Worm (Caenorhabditis elegans) whole organism, L2 larva: Measurements from ENCODE around the gene ccdc-149.

ENCODE experiments used
- C34F6.9 ChIP-seq: fragments of 150-350 bp; optimal IDR thresholded peaks from 2 replicates; lab custom pipeline; 2014; ENCODE audit warnings: missing biosample characterization, missing genetic modification characterization
- F13H6.1 ChIP-seq: sonication (generic microtip); optimal IDR thresholded peaks from 2 replicates; lab custom pipeline; 2016; ENCODE audit warnings: missing genetic modification characterization, missing compliant biosample characterization
- Y55F3AM.14 ChIP-seq: fragments of 200-800 bp; sonication (Bioruptor generic); optimal IDR thresholded peaks from 2 replicates; lab custom pipeline; 2018; ENCODE audit warnings: mild to moderate bottlenecking, missing genetic modification characterization, missing compliant biosample characterization
- aly-2 ChIP-seq: fragments of 150-350 bp; optimal IDR thresholded peaks from 2 replicates; lab custom pipeline; 2014; ENCODE audit warnings: missing biosample characterization, missing genetic modification characterization
- blmp-1 ChIP-seq: sonication (generic microtip); optimal IDR thresholded peaks from 2 replicates; lab custom pipeline; 2017; ENCODE audit warnings: missing genetic modification characterization, mild to moderate bottlenecking, missing compliant biosample characterization, antibody characterized with exemption, moderate library complexity; ENCODE audit not compliant: insufficient read depth
- ceh-16 ChIP-seq: fragments of 150-350 bp; optimal IDR thresholded peaks from 2 replicates; lab custom pipeline; 2014; ENCODE audit warnings: missing biosample characterization, missing genetic modification characterization
- crh-2 ChIP-seq: sonication (generic microtip); optimal IDR thresholded peaks from 2 replicates; lab custom pipeline; 2017; ENCODE audit warnings: missing biosample characterization, missing genetic modification characterization
- dmd-4 ChIP-seq: sonication (generic microtip); optimal IDR thresholded peaks from 2 replicates; lab custom pipeline; 2017; ENCODE audit warnings: missing biosample characterization, missing genetic modification characterization
- egl-27 ChIP-seq: sonication (generic microtip); optimal IDR thresholded peaks from 3 replicates; lab custom pipeline; 2017; ENCODE audit warnings: missing biosample characterization, missing genetic modification reagents, missing genetic modification characterization
- elt-1 ChIP-seq: fragments of 150-350 bp; optimal IDR thresholded peaks from 2 replicates; lab custom pipeline; 2014; ENCODE audit warnings: missing biosample characterization, missing genetic modification characterization
- elt-3 ChIP-seq: sonication (generic microtip); optimal IDR thresholded peaks from 2 replicates; lab custom pipeline; 2017; ENCODE audit warnings: missing biosample characterization, missing genetic modification characterization
- fos-1 ChIP-seq: fragments of 150-350 bp; optimal IDR thresholded peaks from 2 replicates; lab custom pipeline; 2014; ENCODE audit warnings: missing biosample characterization, missing genetic modification characterization
- gmeb-1 ChIP-seq: fragments of 150-350 bp; optimal IDR thresholded peaks from 2 replicates; lab custom pipeline; 2014; ENCODE audit warnings: missing biosample characterization, missing genetic modification characterization
- lin-13 ChIP-seq: fragments of 150-350 bp; optimal IDR thresholded peaks from 2 replicates; lab custom pipeline; 2014; ENCODE audit warnings: missing biosample characterization, missing genetic modification reagents, missing genetic modification characterization
- lin-39 ChIP-seq: fragments of 150-350 bp; optimal IDR thresholded peaks from 2 replicates; lab custom pipeline; 2014; ENCODE audit warnings: missing biosample characterization, missing genetic modification reagents, missing genetic modification characterization
- lsy-2 ChIP-seq, 2 experiments: fragments of 150-350 bp in 1 of 2; sonication (generic microtip) in 1 of 2; optimal IDR thresholded peaks; 2 replicates each; lab custom pipeline; 2014 to 2017; ENCODE audit warnings: missing biosample characterization in 2 of 2, missing genetic modification characterization in 2 of 2
- mab-5 ChIP-seq: fragments of 150-350 bp; optimal IDR thresholded peaks from 2 replicates; lab custom pipeline; 2014; ENCODE audit warnings: missing biosample characterization, missing genetic modification characterization
- mdl-1 ChIP-seq, 2 experiments: fragments of 150-350 bp in 1 of 2; sonication (generic microtip) in 1 of 2; optimal IDR thresholded peaks; 2 replicates each; lab custom pipeline; 2017; ENCODE audit warnings: missing biosample characterization in 2 of 2, missing genetic modification characterization in 2 of 2
- nhr-11 ChIP-seq: fragments of 150-350 bp; optimal IDR thresholded peaks from 2 replicates; lab custom pipeline; 2014; ENCODE audit warnings: missing biosample characterization, missing genetic modification characterization
- nhr-129 ChIP-seq: fragments of 150-350 bp; optimal IDR thresholded peaks from 2 replicates; lab custom pipeline; 2014; ENCODE audit warnings: missing biosample characterization, missing genetic modification characterization
- nhr-23 ChIP-seq: fragments of 150-350 bp; optimal IDR thresholded peaks from 2 replicates; lab custom pipeline; 2014; ENCODE audit warnings: missing biosample characterization, missing genetic modification reagents, missing genetic modification characterization
- nhr-237 ChIP-seq: fragments of 150-350 bp; optimal IDR thresholded peaks from 2 replicates; lab custom pipeline; 2014; ENCODE audit warnings: missing biosample characterization, missing genetic modification characterization
- nhr-25 ChIP-seq: fragments of 150-350 bp; sonication (generic microtip); optimal IDR thresholded peaks from 3 replicates; lab custom pipeline; 2014; ENCODE audit warnings: missing biosample characterization, missing genetic modification characterization
- nhr-6 ChIP-seq: fragments of 150-350 bp; optimal IDR thresholded peaks from 2 replicates; lab custom pipeline; 2014; ENCODE audit warnings: missing biosample characterization, missing genetic modification characterization
- sem-4 ChIP-seq: fragments of 150-350 bp; optimal IDR thresholded peaks from 2 replicates; lab custom pipeline; 2014; ENCODE audit warnings: missing biosample characterization, missing genetic modification reagents, missing genetic modification characterization
- sma-3 ChIP-seq: sonication (generic microtip); optimal IDR thresholded peaks from 2 replicates; lab custom pipeline; 2016; ENCODE audit warnings: missing genetic modification reagents, missing genetic modification characterization, missing compliant biosample characterization
- sma-9 ChIP-seq, 2 experiments: fragments of 150-350 bp in 1 of 2; sonication (generic microtip) in 1 of 2; optimal IDR thresholded peaks; 2 replicates each; lab custom pipeline; 2014 to 2016; ENCODE audit warnings: missing genetic modification characterization in 2 of 2, mild to moderate bottlenecking in 1 of 2, missing biosample characterization in 1 of 2, missing compliant biosample characterization in 1 of 2, missing genetic modification reagents in 1 of 2, moderate library complexity in 1 of 2
- snpc-4 ChIP-seq: fragments of 150-350 bp; optimal IDR thresholded peaks from 2 replicates; lab custom pipeline; 2014; ENCODE audit warnings: missing biosample characterization, missing genetic modification characterization
- unc-39 ChIP-seq: fragments of 150-350 bp; optimal IDR thresholded peaks from 2 replicates; lab custom pipeline; 2014; ENCODE audit warnings: missing biosample characterization, missing genetic modification characterization
- unc-55 ChIP-seq: fragments of 150-350 bp; sonication (generic microtip); optimal IDR thresholded peaks from 3 replicates; lab custom pipeline; 2014; ENCODE audit warnings: missing biosample characterization, missing genetic modification reagents, missing genetic modification characterization
- ztf-1 ChIP-seq: fragments of 200-800 bp; sonication (Bioruptor generic); conservative IDR thresholded peaks from 2 replicates; pipeline ENCODE4 v1.3.6; 2022; ENCODE audit warnings: missing genetic modification characterization, missing compliant biosample characterization
- ztf-11 ChIP-seq: sonication (generic microtip); optimal IDR thresholded peaks from 2 replicates; lab custom pipeline; 2017; ENCODE audit warnings: missing biosample characterization, missing genetic modification characterization
- ztf-4 ChIP-seq: fragments of 150-350 bp; optimal IDR thresholded peaks from 2 replicates; lab custom pipeline; 2014; ENCODE audit warnings: missing biosample characterization, missing genetic modification characterization

The ccdc-149 gene

DNA sequence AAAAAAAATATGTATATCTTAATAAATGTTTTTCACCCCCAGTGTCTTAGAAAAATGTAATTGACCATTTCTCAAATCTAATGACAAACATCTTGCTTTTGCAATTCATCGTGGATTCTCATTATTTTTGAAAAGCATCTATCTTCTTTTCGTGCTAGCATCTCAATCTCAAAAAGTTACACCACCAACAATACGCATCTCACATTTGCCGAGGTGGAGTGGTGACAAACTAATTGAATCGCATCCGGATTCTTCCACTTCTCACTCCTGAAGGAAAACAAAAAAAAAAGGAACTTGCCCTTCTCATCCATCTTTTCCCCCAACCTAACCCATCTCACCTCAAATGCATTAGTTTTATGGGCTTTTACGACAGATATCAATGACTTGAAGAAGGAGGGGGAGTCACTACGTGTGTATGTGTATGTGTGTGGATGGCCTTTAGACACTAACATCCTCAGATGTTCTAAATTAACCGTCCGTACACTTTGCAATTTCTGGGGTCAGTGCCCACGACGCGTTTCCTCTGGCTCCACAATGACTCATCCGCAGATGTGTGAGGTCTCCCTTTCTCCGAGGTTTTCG lies 36.3 kb upstream of the ccdc-149 start:
- TF ChIP-seq elt-1 (tag; lab: Kevin White, UChicago) (no peak), sem-4 (tag; lab: Kevin White, UChicago) (no peak), aly-2 (tag; lab: Kevin White, UChicago) (no peak)
- TF ChIP-seq, all 48 proteins: peak for 0

DNA sequence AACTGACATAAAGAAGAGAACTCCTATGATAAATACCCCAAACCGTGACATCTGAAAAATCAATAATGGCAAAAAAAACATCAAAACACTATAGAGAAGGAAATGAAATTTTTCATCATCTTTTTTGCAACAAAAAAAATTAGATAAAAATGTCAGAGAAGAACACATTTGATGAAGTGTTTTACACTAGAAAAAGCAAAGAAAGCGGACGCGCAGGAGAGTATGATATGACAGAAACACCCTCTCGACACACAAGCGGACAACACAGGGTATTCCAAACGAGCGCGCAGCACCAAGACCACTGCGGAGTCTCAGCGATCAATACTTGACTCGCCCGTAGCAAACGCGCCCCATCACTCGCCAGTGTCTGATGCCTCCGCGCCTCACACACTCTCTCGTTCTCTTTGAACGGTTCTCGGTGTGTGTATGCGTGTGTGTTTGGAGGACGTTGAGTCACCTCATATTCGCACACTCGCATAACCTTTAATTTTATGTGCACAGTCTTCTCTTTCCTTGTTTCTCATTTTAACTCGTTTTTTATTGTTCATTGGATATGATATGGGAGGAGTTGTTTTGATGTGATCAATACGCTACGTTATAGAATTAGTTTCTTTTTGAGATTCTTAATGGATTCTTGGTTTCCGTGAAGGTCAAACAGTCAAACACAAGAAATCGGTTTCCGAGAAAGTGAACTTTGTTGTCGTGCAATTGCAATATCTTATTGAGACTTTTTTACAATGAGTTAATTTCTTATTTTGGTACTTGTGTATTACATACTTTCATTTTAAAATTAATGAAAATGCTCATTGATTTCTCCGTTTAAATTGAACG lies 35.4 kb upstream of the ccdc-149 start, which contains the start of gene selt-1.1:
TSS of gene selt-1.1 (minus strand) at position 51 of the 831 bp plus-strand sequence.
- TF ChIP-seq ztf-11 (tag; lab: Kevin White, UChicago) = no peak
- peak; percentile 47 for TF ChIP-seq sma-3 (GFP tag; lab: Kevin White, UChicago)
- TF ChIP-seq sma-9 (GFP tag; optimal IDR thresholded peaks at IDR 0.05; lab: Kevin White, UChicago) = peak; percentile 27
- TF ChIP-seq sma-9 (tag; optimal IDR thresholded peaks at IDR 0.05; lab: Kevin White, UChicago) = no peak
- no peak for TF ChIP-seq egl-27 (tag; lab: Kevin White, UChicago)
- TF ChIP-seq mdl-1 (tag; optimal IDR thresholded peaks at IDR 0.05; lab: Kevin White, UChicago) = no peak
- peak; percentile 10 for TF ChIP-seq mab-5 (tag; lab: Kevin White, UChicago)
- no peak for TF ChIP-seq elt-3 (tag; lab: Kevin White, UChicago)
- TF ChIP-seq nhr-237 (tag; lab: Kevin White, UChicago) = no peak
- TF ChIP-seq unc-39 (tag; lab: Kevin White, UChicago) = no peak
- no peak for TF ChIP-seq ztf-1 (GFP tag; lab: Robert Waterston, UW)
- TF ChIP-seq unc-55 (GFP tag; lab: Kevin White, UChicago) = peak; percentile 34
- peak; percentile 58 for TF ChIP-seq nhr-129 (tag; lab: Kevin White, UChicago)
- TF ChIP-seq Y55F3AM.14 (GFP tag; lab: Kevin White, UChicago) = peak; percentile 5
- peak; percentile 66 for TF ChIP-seq crh-2 (tag; lab: Kevin White, UChicago)
- TF ChIP-seq nhr-25 (tag; lab: Kevin White, UChicago) = peak; percentile 63
- peak; percentile 96 for TF ChIP-seq fos-1 (tag; lab: Kevin White, UChicago)
- TF ChIP-seq sem-4 (tag; lab: Kevin White, UChicago) = no peak
- TF ChIP-seq F13H6.1 = peak; percentile 62
- TF ChIP-seq snpc-4 (tag; lab: Kevin White, UChicago) = no peak
- peak in 1 of 2 experiments; percentile 47 for TF ChIP-seq lsy-2 (tag; optimal IDR thresholded peaks at IDR 0.05; lab: Kevin White, UChicago)
- TF ChIP-seq ceh-16 = peak; percentile 24
- TF ChIP-seq blmp-1 (tag; lab: Kevin White, UChicago) = no peak
- no peak for TF ChIP-seq lin-13 (GFP tag; lab: Kevin White, UChicago)
- TF ChIP-seq dmd-4 (tag; lab: Kevin White, UChicago) = no peak
- TF ChIP-seq C34F6.9 (tag; lab: Kevin White, UChicago) = peak; percentile 54
- TF ChIP-seq elt-1 (tag; lab: Kevin White, UChicago) = no peak

DNA sequence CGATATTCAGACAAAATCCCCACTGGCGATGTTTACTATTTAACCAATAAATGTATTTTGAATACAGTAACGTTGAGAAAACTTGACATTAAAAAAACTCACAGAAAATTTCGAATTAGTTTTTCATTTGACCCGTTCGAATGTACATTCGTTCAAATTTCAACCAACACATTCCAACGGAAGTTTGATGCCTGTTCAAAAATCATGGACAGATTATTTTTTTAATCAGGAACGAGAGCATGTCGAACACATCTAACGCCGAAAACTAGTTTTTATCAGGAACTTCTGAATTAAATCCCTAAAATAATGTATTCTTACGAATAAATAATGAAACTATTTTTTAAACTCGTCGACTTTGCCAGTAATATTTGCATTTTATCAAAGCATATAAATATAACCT lies 30.4 kb upstream of the ccdc-149 start:
- TF ChIP-seq nhr-6 (tag; lab: Kevin White, UChicago) = no peak

DNA sequence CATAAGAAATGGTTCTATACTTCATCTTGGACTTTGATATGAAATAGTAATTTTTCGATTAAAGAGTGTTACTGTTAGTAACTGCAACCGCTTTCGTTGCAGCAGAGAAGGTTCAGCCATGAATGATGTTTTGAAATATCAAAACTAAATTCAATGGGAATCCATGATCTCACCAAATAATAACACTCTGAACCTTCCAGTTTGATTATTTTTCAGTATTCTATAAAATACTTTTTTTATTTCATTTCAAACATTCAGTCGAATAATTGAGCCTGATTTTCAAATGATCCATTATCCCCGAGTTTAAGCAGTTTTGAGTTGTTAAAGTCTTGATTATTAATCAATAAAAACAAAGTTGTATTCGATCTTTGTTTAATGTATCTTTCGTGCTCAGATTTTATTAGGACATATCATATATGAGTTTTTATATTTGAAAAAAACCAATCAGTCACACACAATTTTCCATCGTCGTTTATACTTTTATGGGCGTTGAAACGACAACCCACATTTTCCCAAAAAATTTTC lies 26.1 kb upstream of the ccdc-149 start, which contains the start of gene gcp-2.2:
TSS of gene gcp-2.2 (plus strand) at position 475 of the 525 bp plus-strand sequence.
- no peak for TF ChIP-seq nhr-23
- TF ChIP-seq lin-39 (tag; lab: Kevin White, UChicago) = no peak
- TF ChIP-seq F13H6.1 = no peak
- TF ChIP-seq ztf-11 (tag; lab: Kevin White, UChicago) = no peak
- no peak for TF ChIP-seq blmp-1 (tag; lab: Kevin White, UChicago)
- no peak for TF ChIP-seq nhr-11
- no peak for TF ChIP-seq gmeb-1 (tag; lab: Kevin White, UChicago)
- no peak for TF ChIP-seq ceh-16
- no peak for TF ChIP-seq ztf-4 (tag; lab: Kevin White, UChicago)
- no peak for TF ChIP-seq ztf-1 (GFP tag; lab: Robert Waterston, UW)
- no peak for TF ChIP-seq nhr-237 (tag; lab: Kevin White, UChicago)
- TF ChIP-seq unc-55 (GFP tag; lab: Kevin White, UChicago) = no peak
- no peak for TF ChIP-seq fos-1 (tag; lab: Kevin White, UChicago)
- no peak for TF ChIP-seq aly-2 (tag; lab: Kevin White, UChicago)
